Worm (Caenorhabditis elegans) whole organism, L1 larva: Measurements from ENCODE around the gene pho-8.
A peak's percentile ranks its signal among the peaks of the same experiment; 100 is the strongest.

Experiments
- C04F5.9 ChIP-seq: sonication (generic microtip); optimal IDR thresholded peaks from 2 replicates; lab custom pipeline; 2016; ENCODE audit warnings: missing genetic modification characterization, missing compliant biosample characterization
- C16A3.4 ChIP-seq: fragments of 150-350 bp; optimal IDR thresholded peaks from 2 replicates; lab custom pipeline; 2014; ENCODE audit warnings: missing biosample characterization, missing genetic modification characterization
- Y116A8C.19 ChIP-seq: sonication (generic microtip); optimal IDR thresholded peaks from 2 replicates; lab custom pipeline; 2016; ENCODE audit warnings: missing compliant biosample characterization, missing genetic modification characterization, borderline replicate concordance
- aha-1 ChIP-seq: fragments of 150-350 bp; optimal IDR thresholded peaks from 2 replicates; lab custom pipeline; 2014; ENCODE audit warnings: missing biosample characterization, missing genetic modification characterization
- alr-1 ChIP-seq: fragments of 200-800 bp; sonication (Bioruptor generic); optimal IDR thresholded peaks from 2 replicates; lab custom pipeline; 2018; ENCODE audit warnings: borderline replicate concordance, mild to moderate bottlenecking, missing genetic modification characterization, missing compliant biosample characterization
- ama-1 ChIP-seq: fragments of 150-350 bp; optimal IDR thresholded peaks from 2 replicates; lab custom pipeline; 2014
- blmp-1 ChIP-seq: fragments of 150-350 bp; optimal IDR thresholded peaks from 2 replicates; lab custom pipeline; 2014; ENCODE audit warnings: missing biosample characterization, missing genetic modification characterization
- ceh-63 ChIP-seq: fragments of 200-800 bp; sonication (Bioruptor generic); optimal IDR thresholded peaks from 2 replicates; lab custom pipeline; 2018; ENCODE audit warnings: mild to moderate bottlenecking, missing genetic modification characterization, missing compliant biosample characterization
- ceh-8 ChIP-seq: fragments of 200-800 bp; sonication (Bioruptor generic); optimal IDR thresholded peaks from 2 replicates; lab custom pipeline; 2018; ENCODE audit warnings: mild to moderate bottlenecking, missing genetic modification characterization, moderate library complexity, missing compliant biosample characterization
- ceh-82 ChIP-seq, 3 experiments: fragments of 150-350 bp in 1 of 3; sonication (generic microtip) in 2 of 3; optimal IDR thresholded peaks; 2 replicates each; lab custom pipeline; 2014 to 2017; ENCODE audit warnings: missing biosample characterization in 3 of 3, missing genetic modification characterization in 3 of 3
- ceh-88 ChIP-seq: fragments of 200-800 bp; sonication (Bioruptor generic); IDR thresholded peaks from 2 replicates; pipeline ENCODE4 v1.3.6; 2022; ENCODE audit warnings: missing genetic modification characterization, missing compliant biosample characterization
- ces-1 ChIP-seq: fragments of 150-350 bp; optimal IDR thresholded peaks from 2 replicates; lab custom pipeline; 2014; ENCODE audit warnings: missing biosample characterization, missing genetic modification reagents, missing genetic modification characterization
- dsc-1 ChIP-seq: sonication (generic microtip); optimal IDR thresholded peaks from 2 replicates; lab custom pipeline; 2016; ENCODE audit warnings: mild to moderate bottlenecking, missing genetic modification characterization, missing compliant biosample characterization
- efl-1 ChIP-seq, 4 experiments: fragments of 150-350 bp; optimal IDR thresholded peaks in 3 of 4; peaks in 1 of 4; 1 replicate in 1 of 4; 2 replicates in 3 of 4; lab custom pipeline; 2014; ENCODE audit warnings: missing biosample characterization in 2 of 4, missing genetic modification characterization in 2 of 4, missing genetic modification reagents in 2 of 4
- efl-3 ChIP-seq: fragments of 200-800 bp; sonication (Bioruptor generic); optimal IDR thresholded peaks from 2 replicates; lab custom pipeline; 2018; ENCODE audit warnings: mild to moderate bottlenecking, missing genetic modification characterization, missing compliant biosample characterization
- egl-13 ChIP-seq: sonication (generic microtip); optimal IDR thresholded peaks from 2 replicates; lab custom pipeline; 2016; ENCODE audit warnings: missing genotype, missing genetic modification reagents, missing genetic modification characterization, missing compliant biosample characterization
- egl-27 ChIP-seq, 2 experiments: fragments of 150-350 bp in 1 of 2; sonication (generic microtip); optimal IDR thresholded peaks; 3 replicates each; lab custom pipeline; 2017 to 2018; ENCODE audit warnings: missing biosample characterization in 2 of 2, missing genetic modification characterization in 2 of 2, missing genetic modification reagents in 2 of 2
- elt-2 ChIP-seq: sonication (generic microtip); optimal IDR thresholded peaks from 2 replicates; lab custom pipeline; 2016; ENCODE audit warnings: missing genetic modification characterization, mild to moderate bottlenecking, inconsistent platforms, missing compliant biosample characterization, missing genetic modification reagents
- ets-5 ChIP-seq: fragments of 200-800 bp; sonication (Bioruptor generic); IDR thresholded peaks from 2 replicates; pipeline ENCODE4 v1.3.6; 2022; ENCODE audit warnings: missing genetic modification characterization, missing compliant biosample characterization
- fkh-10 ChIP-seq: sonication (generic microtip); optimal IDR thresholded peaks from 2 replicates; lab custom pipeline; 2017; ENCODE audit warnings: missing biosample characterization, missing genetic modification reagents, missing genetic modification characterization
- fkh-8 ChIP-seq: sonication (generic microtip); optimal IDR thresholded peaks from 2 replicates; lab custom pipeline; 2016; ENCODE audit warnings: mild to moderate bottlenecking, missing genetic modification characterization, missing compliant biosample characterization
- fos-1 ChIP-seq: fragments of 150-350 bp; optimal IDR thresholded peaks from 2 replicates; lab custom pipeline; 2014; ENCODE audit warnings: missing biosample characterization, missing genetic modification characterization
- grh-1 ChIP-seq: fragments of 200-800 bp; sonication (Bioruptor generic); IDR thresholded peaks from 2 replicates; pipeline ENCODE4 v1.3.6; 2022; ENCODE audit warnings: missing genetic modification reagents, missing genetic modification characterization, missing compliant biosample characterization
- hpl-2 ChIP-seq: fragments of 150-350 bp; optimal IDR thresholded peaks from 2 replicates; lab custom pipeline; 2014; ENCODE audit warnings: missing biosample characterization, missing genetic modification reagents, missing genetic modification characterization
- isw-1 ChIP-seq: fragments of 200-800 bp; sonication (Bioruptor generic); IDR thresholded peaks from 2 replicates; pipeline ENCODE4 v1.3.6; 2022; ENCODE audit warnings: missing genetic modification characterization, missing compliant biosample characterization
- lin-39 ChIP-seq: fragments of 150-350 bp; optimal IDR thresholded peaks from 2 replicates; lab custom pipeline; 2014; ENCODE audit warnings: missing biosample characterization, missing genetic modification reagents, missing genetic modification characterization
- mdl-1 ChIP-seq, 2 experiments: fragments of 150-350 bp; optimal IDR thresholded peaks; 2 replicates each; lab custom pipeline; 2014 to 2017; ENCODE audit warnings: missing biosample characterization in 2 of 2, missing genetic modification characterization in 2 of 2, inconsistent platforms in 1 of 2
- nhr-11 ChIP-seq: fragments of 150-350 bp; optimal IDR thresholded peaks from 2 replicates; lab custom pipeline; 2014; ENCODE audit warnings: missing biosample characterization, missing genetic modification characterization
- nhr-12 ChIP-seq: sonication (generic microtip); optimal IDR thresholded peaks from 2 replicates; lab custom pipeline; 2017; ENCODE audit warnings: missing biosample characterization, missing genetic modification characterization
- nhr-71 ChIP-seq: sonication (generic microtip); optimal IDR thresholded peaks from 2 replicates; lab custom pipeline; 2016; ENCODE audit warnings: mild to moderate bottlenecking, missing genetic modification characterization, moderate library complexity, missing compliant biosample characterization
- nhr-77 ChIP-seq: fragments of 150-350 bp; optimal IDR thresholded peaks from 2 replicates; lab custom pipeline; 2014; ENCODE audit warnings: missing biosample characterization, missing genetic modification characterization
- nhr-85 ChIP-seq: sonication (generic microtip); peaks from one replicate; lab custom pipeline; 2016; ENCODE audit warnings: missing genetic modification characterization, inconsistent platforms, missing compliant biosample characterization
- pag-3 ChIP-seq: sonication (generic microtip); optimal IDR thresholded peaks from 2 replicates; lab custom pipeline; 2017; ENCODE audit warnings: missing genetic modification characterization, mild to moderate bottlenecking, missing compliant biosample characterization, antibody characterized with exemption, borderline replicate concordance; ENCODE audit not compliant: insufficient read depth
- skn-1 ChIP-seq: fragments of 150-350 bp; optimal IDR thresholded peaks from 2 replicates; lab custom pipeline; 2014; ENCODE audit warnings: missing biosample characterization, missing genetic modification characterization
- sox-4 ChIP-seq: sonication (generic microtip); optimal IDR thresholded peaks from 2 replicates; lab custom pipeline; 2016; ENCODE audit warnings: missing genetic modification characterization, missing compliant biosample characterization
- sptf-1 ChIP-seq: fragments of 150-350 bp; optimal IDR thresholded peaks from 2 replicates; lab custom pipeline; 2014; ENCODE audit warnings: missing biosample characterization, missing genetic modification characterization
- swsn-7 ChIP-seq: sonication (generic microtip); optimal IDR thresholded peaks from 2 replicates; lab custom pipeline; 2016; ENCODE audit warnings: missing genetic modification characterization, missing compliant biosample characterization
- tbx-2 ChIP-seq: sonication (generic microtip); optimal IDR thresholded peaks from 2 replicates; lab custom pipeline; 2016; ENCODE audit warnings: missing genetic modification characterization, missing compliant biosample characterization
- unc-30 ChIP-seq: sonication (generic microtip); optimal IDR thresholded peaks from 2 replicates; lab custom pipeline; 2017; ENCODE audit warnings: missing biosample characterization, missing genetic modification characterization
- vab-15 ChIP-seq: sonication (generic microtip); optimal IDR thresholded peaks from 2 replicates; lab custom pipeline; 2017; ENCODE audit warnings: missing genotype, mild to moderate bottlenecking, missing genetic modification characterization, missing compliant biosample characterization
- zag-1 ChIP-seq: fragments of 150-350 bp; optimal IDR thresholded peaks from 2 replicates; lab custom pipeline; 2014; ENCODE audit warnings: missing biosample characterization, missing genetic modification characterization
- ztf-11 ChIP-seq, 2 experiments: sonication (generic microtip); optimal IDR thresholded peaks; 2 replicates each; lab custom pipeline; 2016 to 2017; ENCODE audit warnings: missing genetic modification characterization in 2 of 2, missing biosample characterization in 1 of 2, missing compliant biosample characterization in 1 of 2
- ztf-4 ChIP-seq: fragments of 150-350 bp; optimal IDR thresholded peaks from 2 replicates; lab custom pipeline; 2014; ENCODE audit warnings: missing biosample characterization, missing genetic modification characterization

Gene pho-8

ce11 chrV:11817263-11817726, 16.1 kb upstream of the pho-8 start (continued):
- no peak for TF ChIP-seq alr-1 (tag; lab: Kevin White, UChicago)
- no peak for TF ChIP-seq nhr-12 (tag; lab: Kevin White, UChicago)
- TF ChIP-seq vab-15 (tag; lab: Kevin White, UChicago): no peak
- TF ChIP-seq ceh-88 (GFP tag; lab: Robert Waterston, UW): peak; percentile 46; the same call in 1 of the 2 replicates
- no peak for TF ChIP-seq isw-1 (GFP tag; lab: Robert Waterston, UW)
- TF ChIP-seq skn-1 (tag; lab: Kevin White, UChicago): no peak
- no peak for TF ChIP-seq blmp-1 (tag; lab: Kevin White, UChicago)
- no peak for TF ChIP-seq dsc-1 (tag; lab: Kevin White, UChicago)

- peak; percentile 70 for TF ChIP-seq nhr-85
- no peak for TF ChIP-seq aha-1 (tag; lab: Kevin White, UChicago)
- no peak for TF ChIP-seq dsc-1 (tag; lab: Kevin White, UChicago)
- no peak for TF ChIP-seq grh-1 (GFP tag; lab: Robert Waterston, UW)
- no peak for TF ChIP-seq sox-4 (tag; lab: Kevin White, UChicago)
- TF ChIP-seq swsn-7: no peak
- TF ChIP-seq tbx-2: no peak
- no peak for TF ChIP-seq efl-3
- no peak for TF ChIP-seq efl-1 (optimal IDR thresholded peaks at IDR 0.05; lab: Kevin White, UChicago)
- peak in 1 of 2 experiments; percentile 65 for TF ChIP-seq efl-1 (GFP tag; optimal IDR thresholded peaks at IDR 0.05 in 1 of 2; lab: Kevin White, UChicago)
- TF ChIP-seq ets-5 (GFP tag; lab: Robert Waterston, UW): no peak
Observed at ce11 chrV:11818064-11818463, 15.4 kb upstream of the pho-8 start.

- TF ChIP-seq zag-1 (tag; lab: Kevin White, UChicago): no peak
- no peak for TF ChIP-seq mdl-1 (tag; optimal IDR thresholded peaks at IDR 0.05; lab: Kevin White, UChicago)
- TF ChIP-seq nhr-77 (tag; lab: Kevin White, UChicago): no peak
- TF ChIP-seq efl-1 (optimal IDR thresholded peaks at IDR 0.05; lab: Kevin White, UChicago): no peak
- TF ChIP-seq efl-1 (GFP tag; optimal IDR thresholded peaks at IDR 0.05 in 1 of 2; lab: Kevin White, UChicago): peak in 1 of 2 experiments; percentile 7
- TF ChIP-seq sptf-1 (tag; lab: Kevin White, UChicago): no peak
- TF ChIP-seq pag-3 (tag; lab: Kevin White, UChicago): no peak
- TF ChIP-seq blmp-1 (tag; lab: Kevin White, UChicago): no peak
- TF ChIP-seq ama-1 (lab: Kevin White, UChicago): peak; percentile 76
- TF ChIP-seq ceh-8 (GFP tag; lab: Kevin White, UChicago): no peak
- no peak for TF ChIP-seq ets-5 (GFP tag; lab: Robert Waterston, UW)
- no peak for TF ChIP-seq ceh-82 (tag; optimal IDR thresholded peaks at IDR 0.05; lab: Kevin White, UChicago)
- no peak for TF ChIP-seq egl-13 (tag; lab: Kevin White, UChicago)
- no peak for TF ChIP-seq ces-1 (GFP tag; lab: Kevin White, UChicago)
- no peak for TF ChIP-seq lin-39 (tag; lab: Kevin White, UChicago)
- no peak for TF ChIP-seq ceh-63
- no peak for TF ChIP-seq sox-4 (tag; lab: Kevin White, UChicago)
Observed at ce11 chrV:11818786-11819185, 14.6 kb upstream of the pho-8 start.

DNA sequence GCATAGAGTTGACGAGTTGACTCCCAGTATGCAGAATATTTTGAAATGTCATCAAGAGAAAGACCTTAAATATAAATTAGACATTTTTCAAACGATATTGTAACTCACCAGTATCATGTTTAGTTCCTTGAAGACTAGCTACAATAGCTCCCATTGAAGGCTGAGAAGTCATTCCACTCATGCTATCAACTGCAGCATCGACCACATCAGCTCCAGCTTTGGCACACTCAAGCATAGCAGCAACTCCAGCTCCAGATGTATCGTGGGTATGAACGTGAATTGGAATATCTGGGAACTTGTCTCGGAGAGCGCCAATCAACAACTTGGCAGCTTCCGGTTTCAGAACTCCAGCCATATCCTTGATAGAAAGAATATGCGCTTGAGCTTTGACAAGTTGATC, 14.0 kb upstream of the pho-8 start:
- TF ChIP-seq C16A3.4 (tag; lab: Kevin White, UChicago): no peak
- TF ChIP-seq unc-30 (tag; lab: Kevin White, UChicago): no peak
- no peak for TF ChIP-seq hpl-2 (GFP tag; lab: Kevin White, UChicago)
- TF ChIP-seq efl-1 (optimal IDR thresholded peaks at IDR 0.05; lab: Kevin White, UChicago): no peak
- peak in 1 of 2 experiments; percentile 65 for TF ChIP-seq efl-1 (GFP tag; optimal IDR thresholded peaks at IDR 0.05 in 1 of 2; lab: Kevin White, UChicago)
- TF ChIP-seq fkh-10: no peak

DNA sequence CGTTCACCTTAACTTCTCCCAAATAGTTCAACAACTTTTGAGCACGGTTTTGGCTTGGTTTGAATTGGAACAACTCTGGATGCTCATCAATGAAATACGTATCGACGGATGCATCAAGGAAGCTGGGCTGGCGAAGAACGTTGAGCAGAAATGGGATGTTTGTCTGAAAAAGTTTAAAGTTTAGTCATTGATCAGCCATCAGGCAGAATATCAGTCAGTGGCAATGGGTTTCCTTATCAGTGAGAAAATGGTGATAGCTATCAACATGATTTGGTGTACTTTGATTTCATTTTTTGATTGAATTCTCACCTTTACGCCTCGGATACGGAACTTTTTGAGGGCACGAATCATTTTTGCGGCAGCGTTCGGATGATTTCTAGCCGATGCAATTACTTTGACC, 12.9 kb upstream of the pho-8 start:
- TF ChIP-seq fos-1 (tag; lab: Kevin White, UChicago): no peak
- TF ChIP-seq egl-27 (tag; optimal IDR thresholded peaks at IDR 0.05; lab: Kevin White, UChicago): no peak
- TF ChIP-seq elt-2 (tag; lab: Kevin White, UChicago): no peak
- TF ChIP-seq fkh-10: no peak
- TF ChIP-seq tbx-2: no peak
- TF ChIP-seq ztf-4 (tag; lab: Kevin White, UChicago): no peak
- TF ChIP-seq efl-3: no peak
- TF ChIP-seq egl-13 (tag; lab: Kevin White, UChicago): no peak
- TF ChIP-seq ztf-11 (tag; optimal IDR thresholded peaks at IDR 0.05; lab: Kevin White, UChicago): no peak
- no peak for TF ChIP-seq Y116A8C.19 (tag; lab: Kevin White, UChicago)
- peak; percentile 61 for TF ChIP-seq nhr-85
- no peak for TF ChIP-seq C04F5.9 (tag; lab: Kevin White, UChicago)
- TF ChIP-seq blmp-1 (tag; lab: Kevin White, UChicago): no peak
- no peak for TF ChIP-seq swsn-7
- peak; percentile 1 for TF ChIP-seq nhr-71 (tag; lab: Kevin White, UChicago)
- no peak for TF ChIP-seq nhr-11 (tag; lab: Kevin White, UChicago)
- no peak for TF ChIP-seq unc-30 (tag; lab: Kevin White, UChicago)
- peak; percentile 2 for TF ChIP-seq ama-1 (lab: Kevin White, UChicago)
- no peak for TF ChIP-seq vab-15 (tag; lab: Kevin White, UChicago)
- no peak for TF ChIP-seq fkh-8 (tag; lab: Kevin White, UChicago)
